Fruit fly (Drosophila melanogaster) whole organism, adult: ENCODE results near the gene Pvr.

Source experiments
- CG1620 ChIP-seq: fragments of 200-800 bp; sonication (Bioruptor generic); optimal IDR thresholded peaks from 2 replicates; lab custom pipeline; 2016; ENCODE audit warnings: missing biosample characterization, missing genetic modification characterization
- CG5204 ChIP-seq: fragments of 200-800 bp; sonication (Bioruptor generic); optimal IDR thresholded peaks from 2 replicates; lab custom pipeline; 2016; ENCODE audit warnings: missing biosample characterization, missing genetic modification characterization
- CG7101 ChIP-seq: fragments of 200-800 bp; sonication (Bioruptor generic); optimal IDR thresholded peaks from 2 replicates; lab custom pipeline; 2018; ENCODE audit warnings: missing biosample characterization, mild to moderate bottlenecking, missing genetic modification characterization, moderate library complexity
- Hr96 ChIP-seq: fragments of 200-800 bp; sonication (Bioruptor generic); optimal IDR thresholded peaks from 2 replicates; lab custom pipeline; 2016; ENCODE audit warnings: missing biosample characterization, missing genetic modification characterization
- Mnt ChIP-seq: fragments of 200-800 bp; sonication (Bioruptor generic); optimal IDR thresholded peaks from 2 replicates; lab custom pipeline; 2016; ENCODE audit warnings: missing biosample characterization, mild to moderate bottlenecking, missing genetic modification characterization
- bab1 ChIP-seq: fragments of 200-800 bp; sonication (Bioruptor generic); optimal IDR thresholded peaks from 3 replicates; lab custom pipeline; 2019; ENCODE audit warnings: missing biosample characterization, mild to moderate bottlenecking, missing genetic modification characterization, moderate library complexity
- kay ChIP-seq: fragments of 200-800 bp; sonication (Bioruptor generic); peaks from one replicate; lab custom pipeline; 2016; ENCODE audit warnings: missing biosample characterization, missing genetic modification characterization, borderline replicate concordance
- tj ChIP-seq: fragments of 200-800 bp; sonication (Bioruptor generic); optimal IDR thresholded peaks from 3 replicates; lab custom pipeline; 2017; ENCODE audit warnings: missing biosample characterization, mild to moderate bottlenecking, missing genetic modification characterization, moderate library complexity
- toe ChIP-seq: fragments of 200-800 bp; sonication (Bioruptor generic); optimal IDR thresholded peaks from 2 replicates; lab custom pipeline; 2016; ENCODE audit warnings: missing biosample characterization, missing genetic modification characterization

DNA sequence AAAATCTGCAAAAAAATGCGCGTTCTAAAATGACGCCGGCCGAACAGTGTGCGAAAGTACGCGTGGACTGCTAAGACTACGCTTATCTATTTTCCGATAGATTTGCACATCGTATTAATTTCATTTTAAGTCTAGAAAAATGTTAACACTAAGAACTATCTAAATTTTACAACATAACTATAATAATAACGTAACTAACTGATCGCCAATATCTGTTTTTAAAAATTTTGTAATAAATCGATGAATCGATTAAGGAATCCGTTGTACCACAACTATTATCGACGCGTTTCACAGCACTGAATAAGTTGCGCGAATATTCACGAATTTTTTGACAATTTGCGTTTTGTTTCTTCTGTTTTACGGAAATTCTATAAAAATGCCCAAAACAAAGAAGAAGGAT lies 28.6 kb downstream of the Pvr start, which contains the start of gene Ssb-c31a:
- peak; percentile 87 for TF ChIP-seq toe
- TF ChIP-seq CG5204 (GFP tag; lab: Kevin White, UChicago) = peak; percentile 87
- TF ChIP-seq tj = peak; percentile 69
- TF ChIP-seq kay = peak; percentile 94
- TF ChIP-seq bab1 (GFP tag; lab: Kevin White, UChicago) = peak; percentile 71
- peak; percentile 88 for TF ChIP-seq CG1620 (GFP tag; lab: Kevin White, UChicago)
- peak; percentile 83 for TF ChIP-seq CG7101 (tag; lab: Kevin White, UChicago)
- peak; percentile 76 for TF ChIP-seq Mnt (GFP tag; lab: Kevin White, UChicago)
- TF ChIP-seq Hr96 (GFP tag; lab: Kevin White, UChicago) = peak; percentile 75
